Worm (Caenorhabditis elegans) whole organism, late embryonic: ENCODE data around the gene nhr-19.

Experiments
- ama-1 ChIP-seq: fragments of 150-350 bp; optimal IDR thresholded peaks from 2 replicates; lab custom pipeline; 2014
- ceh-30 ChIP-seq: fragments of 150-350 bp; optimal IDR thresholded peaks from 2 replicates; lab custom pipeline; 2014; ENCODE audit warnings: missing biosample characterization, missing genetic modification characterization
- ceh-31 ChIP-seq: sonication (generic microtip); optimal IDR thresholded peaks from 2 replicates; lab custom pipeline; 2016; ENCODE audit warnings: missing genetic modification characterization, missing compliant biosample characterization
- ceh-6 ChIP-seq: fragments of 200-800 bp; sonication (Bioruptor generic); optimal IDR thresholded peaks from 2 replicates; lab custom pipeline; 2018; ENCODE audit warnings: mild to moderate bottlenecking, missing genetic modification characterization, missing compliant biosample characterization
- dve-1 ChIP-seq: sonication (generic microtip); optimal IDR thresholded peaks from 2 replicates; lab custom pipeline; 2017; ENCODE audit warnings: antibody characterized with exemption, mild to moderate bottlenecking, missing genetic modification characterization, missing compliant biosample characterization
- elt-2 ChIP-seq: sonication (generic microtip); optimal IDR thresholded peaks from 2 replicates; lab custom pipeline; 2016; ENCODE audit warnings: missing genetic modification reagents, missing genetic modification characterization, missing compliant biosample characterization
- lin-11 ChIP-seq: fragments of 200-800 bp; sonication (Bioruptor generic); optimal IDR thresholded peaks from 2 replicates; lab custom pipeline; 2018; ENCODE audit warnings: mild to moderate bottlenecking, missing genetic modification characterization, missing compliant biosample characterization
- nhr-11 ChIP-seq: fragments of 150-350 bp; optimal IDR thresholded peaks from 2 replicates; lab custom pipeline; 2014; ENCODE audit warnings: missing biosample characterization, missing genetic modification characterization
- nhr-232 ChIP-seq: sonication (generic microtip); optimal IDR thresholded peaks from 2 replicates; lab custom pipeline; 2016; ENCODE audit warnings: missing genetic modification characterization, missing compliant biosample characterization
- pha-4 ChIP-seq: fragments of 150-350 bp; optimal IDR thresholded peaks from 2 replicates; lab custom pipeline; 2018; ENCODE audit warnings: missing biosample characterization, missing genetic modification reagents, missing genetic modification characterization
- sox-2 ChIP-seq: fragments of 200-800 bp; sonication (Bioruptor generic); IDR thresholded peaks from 2 replicates; pipeline ENCODE4 v1.3.6; 2022; ENCODE audit warnings: missing genetic modification reagents, missing genetic modification characterization, missing compliant biosample characterization
- sox-4 ChIP-seq: sonication (generic microtip); optimal IDR thresholded peaks from 2 replicates; lab custom pipeline; 2017; ENCODE audit warnings: mild to moderate bottlenecking, missing genetic modification characterization, inconsistent platforms, missing compliant biosample characterization
- unc-42 ChIP-seq: sonication (generic microtip); optimal IDR thresholded peaks from 2 replicates; lab custom pipeline; 2016; ENCODE audit warnings: missing genotype, missing genetic modification characterization, missing compliant biosample characterization
- unc-55 ChIP-seq: sonication (generic microtip); optimal IDR thresholded peaks from 2 replicates; lab custom pipeline; 2017; ENCODE audit warnings: missing biosample characterization, missing genetic modification reagents, missing genetic modification characterization

ce11 chrII:9577630-9578029, 27.7 kb downstream of the nhr-19 start:
- no peak for TF ChIP-seq ceh-6 (GFP tag; lab: Kevin White, UChicago)
- TF ChIP-seq ama-1 (lab: Kevin White, UChicago), result no peak
- no peak for TF ChIP-seq nhr-11 (tag; lab: Kevin White, UChicago)
- no peak for TF ChIP-seq pha-4 (tag; lab: Kevin White, UChicago)
- no peak for TF ChIP-seq unc-55
- no peak for TF ChIP-seq elt-2 (tag; lab: Kevin White, UChicago)
- TF ChIP-seq lin-11, result no peak
- TF ChIP-seq ceh-30 (tag; lab: Kevin White, UChicago), result no peak
- no peak for TF ChIP-seq sox-2
- no peak for TF ChIP-seq ceh-31 (tag; lab: Kevin White, UChicago)
- no peak for TF ChIP-seq sox-4
- TF ChIP-seq dve-1, result no peak
- no peak for TF ChIP-seq unc-42 (tag; lab: Kevin White, UChicago)
- TF ChIP-seq nhr-232, result no peak
